Worm (Caenorhabditis elegans) whole organism, L2 larva: ENCODE data around the gene ador-1.

Experiments used
- ama-1 ChIP-seq: fragments of 150-350 bp; optimal IDR thresholded peaks from 2 replicates; lab custom pipeline; 2018; ENCODE audit warnings: inconsistent platforms
- lsy-2 ChIP-seq, 2 experiments: fragments of 150-350 bp in 1 of 2; sonication (generic microtip) in 1 of 2; optimal IDR thresholded peaks; 2 replicates each; lab custom pipeline; 2014 to 2017; ENCODE audit warnings: missing biosample characterization in 2 of 2, missing genetic modification characterization in 2 of 2
- nhr-11 ChIP-seq: fragments of 150-350 bp; optimal IDR thresholded peaks from 2 replicates; lab custom pipeline; 2014; ENCODE audit warnings: missing biosample characterization, missing genetic modification characterization
- snpc-4 ChIP-seq: fragments of 150-350 bp; optimal IDR thresholded peaks from 2 replicates; lab custom pipeline; 2014; ENCODE audit warnings: missing biosample characterization, missing genetic modification characterization

- TF ChIP-seq nhr-11 (tag; lab: Kevin White, UChicago), result no peak
- no peak for TF ChIP-seq snpc-4
- TF ChIP-seq lsy-2 (tag; optimal IDR thresholded peaks at IDR 0.05; lab: Kevin White, UChicago), result no peak
- no peak for TF ChIP-seq ama-1 (lab: Kevin White, UChicago)
Measured at ce11 chrII:12539395-12539794, 36.7 kb upstream of the ador-1 start.
